Fruit fly (Drosophila melanogaster): Measurements from ENCODE around the gene PH4alphaNE1.

PH4alphaNE1 gene

dm6 chr3R:30461608-30462243 lies 38.4 kb downstream of the PH4alphaNE1 start (continued):
- peak; percentile 52 for TF ChIP-seq dsx (GFP tag; optimal IDR thresholded peaks at IDR 0.05; ENCODE audit: poor library complexity, severe bottlenecking)
- TF ChIP-seq cyc (GFP tag; optimal IDR thresholded peaks at IDR 0.05) = peak; percentile 6
- TF ChIP-seq Met (GFP tag; optimal IDR thresholded peaks at IDR 0.05) = peak; percentile 59
- peak; percentile 48 for TF ChIP-seq CG6276 (GFP tag; optimal IDR thresholded peaks at IDR 0.05)
- TF ChIP-seq Sox102F (GFP tag; optimal IDR thresholded peaks at IDR 0.05) = peak; percentile 45
- no peak for TF ChIP-seq Gug (GFP tag; IDR thresholded peaks at IDR 0.05)
- no peak for TF ChIP-seq Smox (GFP tag; optimal IDR thresholded peaks at IDR 0.05)
- TF ChIP-seq CG3919 (GFP tag; optimal IDR thresholded peaks at IDR 0.05) = peak; percentile 49
- TF ChIP-seq Sox14 (GFP tag; optimal IDR thresholded peaks at IDR 0.05) = peak; percentile 48

- TF ChIP-seq CG10669 (GFP tag; optimal IDR thresholded peaks at IDR 0.05) (no peak), Eip75B (GFP tag; optimal IDR thresholded peaks at IDR 0.05) (no peak), CG6163 (GFP tag; IDR thresholded peaks at IDR 0.05) (peak; percentile 41; the same call in 1 of the 3 replicates), CG15336 (GFP tag; IDR thresholded peaks at IDR 0.05) (peak; percentile 18; the same call in 1 of the 2 replicates), svp (GFP tag) (peak; percentile 50), CG6854 (GFP tag; optimal IDR thresholded peaks at IDR 0.05) (peak; percentile 21), Sox15 (GFP tag; optimal IDR thresholded peaks at IDR 0.05) (no peak), achi (GFP tag; optimal IDR thresholded peaks at IDR 0.05) (no peak), CG6792 (GFP tag; optimal IDR thresholded peaks at IDR 0.05) (no peak), CG16779 (tag; optimal IDR thresholded peaks at IDR 0.05) (no peak), ss (GFP tag; optimal IDR thresholded peaks at IDR 0.05) (no peak), CG8632 (GFP tag; optimal IDR thresholded peaks at IDR 0.05) (no peak), cyc (GFP tag; optimal IDR thresholded peaks at IDR 0.05) (no peak), esn (GFP tag; optimal IDR thresholded peaks at IDR 0.05) (no peak), fd59A (GFP tag; optimal IDR thresholded peaks at IDR 0.05) (no peak), Eip78C (GFP tag) (peak; percentile 26), CG34406 (GFP tag; optimal IDR thresholded peaks at IDR 0.05) (no peak), eg (GFP tag; IDR thresholded peaks at IDR 0.05) (peak; percentile 10; the same call in 1 of the 3 replicates)
Measured at dm6 chr3R:30460187-30460586, 39.9 kb downstream of the PH4alphaNE1 start.

- TF ChIP-seq Eip78C (GFP tag) (peak; percentile 8), vri (GFP tag; optimal IDR thresholded peaks at IDR 0.05) (no peak)
Measured at dm6 chr3R:30459066-30459935, 40.8 kb downstream of the PH4alphaNE1 start, which contains the start of the genes CG2224 and CDase. Gene CG2224, minus strand, starts transcription at chr3R:30459300. Gene CDase, plus strand, starts transcription at chr3R:30459521.

dm6 chr3R:30455817-30456544 lies 44.1 kb downstream of the PH4alphaNE1 start, which contains the start of gene aralar1:
Gene aralar1, minus strand, starts transcription at chr3R:30455867.
- TF ChIP-seq CG8319 (GFP tag; optimal IDR thresholded peaks at IDR 0.05) (no peak), CG10631 (GFP tag; optimal IDR thresholded peaks at IDR 0.05) (no peak), CG16779 (tag; optimal IDR thresholded peaks at IDR 0.05) (no peak), Ets21C (GFP tag; optimal IDR thresholded peaks at IDR 0.05) (no peak), Smox (GFP tag; optimal IDR thresholded peaks at IDR 0.05) (no peak), esn (GFP tag; optimal IDR thresholded peaks at IDR 0.05) (no peak), acj6 (GFP tag; optimal IDR thresholded peaks at IDR 0.05) (no peak), Met (GFP tag; optimal IDR thresholded peaks at IDR 0.05) (no peak), Blimp-1 (GFP tag; optimal IDR thresholded peaks at IDR 0.05) (no peak), CG9139 (GFP tag; optimal IDR thresholded peaks at IDR 0.05) (no peak), CG8632 (GFP tag; optimal IDR thresholded peaks at IDR 0.05) (no peak), CG11762 (GFP tag; optimal IDR thresholded peaks at IDR 0.05; ENCODE audit: insufficient read depth) (no peak), Eip75B (GFP tag; optimal IDR thresholded peaks at IDR 0.05) (no peak)
